Worm (Caenorhabditis elegans) whole organism, mixed stage, embryonic: ENCODE data around the gene str-37.

ENCODE experiments used
- flh-1 ChIP-seq: fragments of 200-800 bp; sonication (Bioruptor generic); optimal IDR thresholded peaks from 2 replicates; lab custom pipeline; 2018; ENCODE audit warnings: mild to moderate bottlenecking, missing genetic modification characterization, moderate library complexity, missing compliant biosample characterization
- ham-2 ChIP-seq: fragments of 200-800 bp; sonication (Bioruptor generic); optimal IDR thresholded peaks from 2 replicates; lab custom pipeline; 2018; ENCODE audit warnings: mild to moderate bottlenecking, missing genetic modification characterization, missing compliant biosample characterization

DNA sequence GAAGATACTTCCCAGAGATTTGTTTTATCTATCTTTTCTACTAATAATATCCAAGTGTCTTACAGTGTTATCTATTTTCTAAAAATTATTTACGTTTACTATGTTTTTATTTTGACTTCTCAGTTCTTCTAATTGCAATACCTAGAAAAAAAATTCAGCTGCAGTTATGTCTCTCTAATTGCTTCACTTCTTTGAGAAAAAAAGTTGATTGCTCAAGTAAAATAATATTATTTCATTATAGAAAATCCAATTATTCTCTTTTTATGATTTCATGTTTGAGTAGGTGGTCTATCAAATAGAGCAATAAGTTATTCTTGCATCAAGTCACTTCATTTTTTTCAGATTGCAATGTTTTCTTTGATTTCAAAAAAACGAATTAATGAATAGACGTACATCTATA is 38.9 kb downstream of the str-37 start:
- TF ChIP-seq flh-1 (GFP tag; lab: Kevin White, UChicago) (no peak), ham-2 (GFP tag; lab: Kevin White, UChicago) (no peak)
